Worm (Caenorhabditis elegans): ENCODE data around the gene szy-4.

DNA sequence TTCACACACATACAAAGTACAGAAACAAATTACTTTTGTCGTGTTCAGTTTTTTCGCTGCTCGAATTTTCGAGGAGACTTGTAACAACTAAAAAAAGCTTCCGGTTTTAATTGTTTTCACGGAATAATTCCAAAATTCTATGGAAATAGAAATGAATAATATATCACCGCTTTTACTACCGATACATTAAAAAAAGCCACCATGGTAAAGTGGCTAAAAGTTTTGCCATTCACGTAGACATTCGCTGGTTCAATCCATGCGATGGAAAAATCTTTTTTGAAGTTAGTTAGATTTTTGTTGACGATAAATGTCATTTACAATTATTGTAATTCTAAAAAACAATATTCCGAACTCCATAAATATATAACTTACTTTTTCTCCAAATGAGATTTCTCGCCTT, 29.8 kb upstream of the szy-4 start:
- TF ChIP-seq unc-62 (GFP tag; optimal IDR thresholded peaks at IDR 0.05) (no peak), lin-39 (tag; optimal IDR thresholded peaks at IDR 0.05) (no peak), ceh-82 (tag; optimal IDR thresholded peaks at IDR 0.05) (no peak), nhr-11 (tag; optimal IDR thresholded peaks at IDR 0.05) (no peak), dmd-4 (tag; optimal IDR thresholded peaks at IDR 0.05) (no peak), ama-1 (optimal IDR thresholded peaks at IDR 0.05) (no peak)
